Worm (Caenorhabditis elegans): ENCODE results near the gene T10H4.13.

The T10H4.13 gene

DNA sequence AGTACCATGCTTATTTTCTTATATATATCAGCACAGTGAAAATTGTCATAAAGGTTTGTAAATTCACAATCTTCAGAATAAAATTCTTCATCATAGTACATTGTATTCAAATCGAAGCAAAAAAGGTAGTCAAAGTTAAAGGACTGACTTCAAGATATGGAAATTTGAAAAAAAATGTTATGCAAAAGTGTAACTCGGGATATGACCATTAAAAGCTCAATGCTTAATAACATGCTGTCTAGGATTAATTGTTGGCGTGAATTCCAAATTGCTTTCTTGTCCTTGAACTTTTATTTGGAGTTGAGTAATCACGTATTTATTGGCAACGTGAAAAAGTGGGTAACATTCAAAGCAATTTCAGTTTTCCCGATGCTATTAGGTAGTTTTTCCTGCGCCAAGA is 7.5 kb upstream of the T10H4.13 start, which contains the start of gene srw-16:
Gene srw-16 (minus strand): TSS at position 101 of the 400 bp plus-strand sequence.
- TF ChIP-seq cnd-1 (tag; optimal IDR thresholded peaks at IDR 0.05): no peak
- TF ChIP-seq bed-3 (GFP tag; optimal IDR thresholded peaks at IDR 0.05): no peak
- no peak for TF ChIP-seq nhr-237 (tag; optimal IDR thresholded peaks at IDR 0.05)
- no peak for TF ChIP-seq M03D4.4 (tag; optimal IDR thresholded peaks at IDR 0.05)
- no peak for TF ChIP-seq sem-2 (GFP tag; optimal IDR thresholded peaks at IDR 0.05)
- no peak for TF ChIP-seq blmp-1 (tag; optimal IDR thresholded peaks at IDR 0.05)
- TF ChIP-seq unc-39 (tag; optimal IDR thresholded peaks at IDR 0.05): no peak
- no peak for TF ChIP-seq ham-2 (GFP tag; optimal IDR thresholded peaks at IDR 0.05)
- TF ChIP-seq unc-120 (tag; optimal IDR thresholded peaks at IDR 0.05; ENCODE audit: poor library complexity, severe bottlenecking): no peak
- TF ChIP-seq mep-1 (tag; optimal IDR thresholded peaks at IDR 0.05): no peak
- TF ChIP-seq elt-3 (tag; optimal IDR thresholded peaks at IDR 0.05): no peak
- TF ChIP-seq ceh-39 (tag; optimal IDR thresholded peaks at IDR 0.05): no peak
- no peak for TF ChIP-seq lin-13 (tag; optimal IDR thresholded peaks at IDR 0.05)
- no peak for TF ChIP-seq elt-1 (tag; optimal IDR thresholded peaks at IDR 0.05; ENCODE audit: borderline replicate concordance, insufficient read depth)
- TF ChIP-seq pha-4 (tag; optimal IDR thresholded peaks at IDR 0.05): no peak
- no peak for TF ChIP-seq mls-2 (tag; optimal IDR thresholded peaks at IDR 0.05)
- no peak for TF ChIP-seq snpc-4 (tag; optimal IDR thresholded peaks at IDR 0.05)

DNA sequence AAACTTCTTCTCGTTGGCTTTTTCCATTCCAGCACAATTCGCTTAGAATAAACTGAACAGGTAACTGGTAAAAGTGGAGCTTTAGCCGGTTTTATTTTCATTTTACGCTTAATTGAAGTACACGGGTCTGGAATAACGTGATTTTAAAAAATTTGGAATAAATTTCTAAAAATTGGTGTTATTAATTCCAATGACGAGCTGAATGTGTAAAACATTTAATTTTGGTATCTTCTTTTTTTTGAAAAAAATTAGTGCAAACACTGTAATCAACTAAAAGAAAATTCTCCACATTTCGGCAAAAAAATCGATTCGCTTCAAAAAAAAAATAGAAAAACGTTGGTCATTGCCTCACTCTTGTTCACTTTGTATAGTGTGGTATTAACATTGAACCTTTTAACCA is 5.0 kb upstream of the T10H4.13 start, which contains the start of gene T10H4.4:
Gene T10H4.4 (minus strand): TSS at position 101 of the 400 bp plus-strand sequence.
- TF ChIP-seq hlh-1 (tag; optimal IDR thresholded peaks at IDR 0.05) (no peak), elt-3 (tag; optimal IDR thresholded peaks at IDR 0.05) (no peak), pha-4 (tag; optimal IDR thresholded peaks at IDR 0.05) (no peak), ceh-39 (tag; optimal IDR thresholded peaks at IDR 0.05) (no peak), sptf-1 (tag; optimal IDR thresholded peaks at IDR 0.05) (no peak), cnd-1 (tag; optimal IDR thresholded peaks at IDR 0.05) (no peak), nhr-2 (tag; optimal IDR thresholded peaks at IDR 0.05) (no peak), tbx-8 (GFP tag; optimal IDR thresholded peaks at IDR 0.05) (no peak), ces-1 (GFP tag; optimal IDR thresholded peaks at IDR 0.05) (no peak), mab-5 (tag; optimal IDR thresholded peaks at IDR 0.05) (no peak), nhr-12 (tag; optimal IDR thresholded peaks at IDR 0.05) (no peak), lsy-2 (tag; optimal IDR thresholded peaks at IDR 0.05) (no peak), unc-39 (tag; optimal IDR thresholded peaks at IDR 0.05) (no peak), unc-120 (tag; optimal IDR thresholded peaks at IDR 0.05; ENCODE audit: poor library complexity, severe bottlenecking) (no peak), M03D4.4 (tag; optimal IDR thresholded peaks at IDR 0.05) (no peak)

DNA sequence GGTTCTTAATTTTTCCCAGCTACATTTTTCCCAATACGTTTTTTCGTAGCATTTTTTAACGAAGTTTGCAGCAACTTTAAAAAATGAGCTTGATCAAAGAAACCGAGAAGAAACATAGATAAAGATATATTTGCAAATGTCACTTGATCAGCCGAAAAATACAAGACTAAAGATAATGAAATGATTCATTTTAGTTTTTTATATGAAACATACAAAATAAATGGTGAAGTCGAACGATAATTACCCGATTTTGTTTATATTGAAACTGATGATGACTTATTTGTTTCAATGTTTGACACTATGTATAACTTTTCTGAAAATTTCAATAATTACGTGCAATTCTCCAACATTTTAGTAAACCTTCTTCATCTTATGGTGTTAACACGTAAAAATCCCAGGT is 997 bp upstream of the T10H4.13 start, which contains the start of gene srw-22:
Gene srw-22 (plus strand): TSS at position 301 of the 400 bp plus-strand sequence.
- TF ChIP-seq ceh-83 (GFP tag; optimal IDR thresholded peaks at IDR 0.05) (no peak), lin-32 (GFP tag; optimal IDR thresholded peaks at IDR 0.05) (no peak), mep-1 (tag; optimal IDR thresholded peaks at IDR 0.05) (no peak)

DNA sequence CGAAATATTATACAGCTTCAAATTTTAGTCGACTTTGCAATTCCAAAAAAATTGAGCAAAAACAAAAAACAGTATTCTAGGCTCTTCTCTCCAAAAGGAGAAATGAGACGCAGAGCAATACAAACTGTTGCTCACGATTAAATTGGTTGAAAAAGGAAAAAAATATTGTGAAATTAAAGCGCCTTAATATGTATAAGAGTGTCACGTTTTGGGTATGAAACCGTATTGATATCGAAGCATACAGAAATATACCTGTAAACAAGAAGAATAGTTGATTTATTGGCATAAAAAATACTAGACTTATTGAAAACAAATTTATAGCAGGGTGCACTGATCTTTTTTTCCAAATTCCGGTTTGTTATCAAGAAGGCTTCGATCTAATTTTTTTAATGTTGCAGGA is 1.5 kb downstream of the T10H4.13 start, which contains the start of gene M01B2.13:
Gene M01B2.13 (minus strand): TSS at position 101 of the 400 bp plus-strand sequence.
- TF ChIP-seq nhr-28 (tag; optimal IDR thresholded peaks at IDR 0.05) (no peak), snpc-4 (tag; optimal IDR thresholded peaks at IDR 0.05) (no peak), tbx-8 (GFP tag; optimal IDR thresholded peaks at IDR 0.05) (no peak), elt-3 (tag; optimal IDR thresholded peaks at IDR 0.05) (no peak), bed-3 (GFP tag; optimal IDR thresholded peaks at IDR 0.05) (no peak), cnd-1 (tag; optimal IDR thresholded peaks at IDR 0.05) (no peak), unc-62 (GFP tag; optimal IDR thresholded peaks at IDR 0.05) (no peak), ztf-11 (tag; optimal IDR thresholded peaks at IDR 0.05) (no peak), M03D4.4 (tag; optimal IDR thresholded peaks at IDR 0.05) (no peak), ceh-39 (tag; optimal IDR thresholded peaks at IDR 0.05) (no peak), zip-8 (tag; optimal IDR thresholded peaks at IDR 0.05) (no peak), nhr-237 (tag; optimal IDR thresholded peaks at IDR 0.05) (no peak), ham-2 (GFP tag; optimal IDR thresholded peaks at IDR 0.05) (no peak), blmp-1 (tag; optimal IDR thresholded peaks at IDR 0.05) (no peak)

DNA sequence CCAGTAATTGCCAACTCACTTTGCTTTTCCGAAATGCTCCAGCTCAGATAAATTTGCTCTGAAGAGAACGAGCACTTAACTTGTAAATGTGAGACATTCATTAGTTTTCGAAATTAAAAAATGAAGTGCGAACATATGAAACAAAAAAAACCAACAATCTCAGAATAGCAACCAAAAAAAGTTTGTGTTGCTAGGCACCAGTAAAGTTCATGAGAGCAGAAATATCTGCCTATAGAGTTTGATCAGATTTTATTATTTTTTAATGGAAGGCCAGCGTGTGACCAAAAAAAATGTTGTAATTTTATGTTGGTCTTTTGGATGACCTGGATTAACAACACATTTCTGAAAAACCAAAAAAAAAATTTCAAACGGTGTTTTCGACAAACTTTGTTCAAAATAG is 3.2 kb downstream of the T10H4.13 start, which contains the start of gene M01B2.12:
Gene M01B2.12 (minus strand): TSS at position 101 of the 400 bp plus-strand sequence.
- no peak for TF ChIP-seq drap-1 (GFP tag; optimal IDR thresholded peaks at IDR 0.05)
- no peak for TF ChIP-seq elt-3 (tag; optimal IDR thresholded peaks at IDR 0.05)
- TF ChIP-seq snpc-4 (tag; optimal IDR thresholded peaks at IDR 0.05): no peak
- no peak for TF ChIP-seq mls-2 (tag; optimal IDR thresholded peaks at IDR 0.05)
- no peak for TF ChIP-seq ceh-39 (tag; optimal IDR thresholded peaks at IDR 0.05)
- no peak for TF ChIP-seq nhr-28 (tag; optimal IDR thresholded peaks at IDR 0.05)
- no peak for TF ChIP-seq unc-62 (GFP tag; optimal IDR thresholded peaks at IDR 0.05)
- no peak for TF ChIP-seq bed-3 (GFP tag; optimal IDR thresholded peaks at IDR 0.05)
- no peak for TF ChIP-seq nhr-12 (tag; optimal IDR thresholded peaks at IDR 0.05)
- no peak for TF ChIP-seq M03D4.4 (tag; optimal IDR thresholded peaks at IDR 0.05)
- TF ChIP-seq tbx-8 (GFP tag; optimal IDR thresholded peaks at IDR 0.05): no peak
- TF ChIP-seq unc-120 (tag; optimal IDR thresholded peaks at IDR 0.05; ENCODE audit: poor library complexity, severe bottlenecking): no peak
- TF ChIP-seq ceh-43 (GFP tag; optimal IDR thresholded peaks at IDR 0.05): no peak
- no peak for TF ChIP-seq sptf-1 (tag; optimal IDR thresholded peaks at IDR 0.05)
- TF ChIP-seq unc-39 (tag; optimal IDR thresholded peaks at IDR 0.05): no peak
- no peak for TF ChIP-seq ztf-11 (tag; optimal IDR thresholded peaks at IDR 0.05)

Measured in whole organism, mixed stage, embryonic.